Fruit fly (Drosophila melanogaster): ENCODE results near the gene Nsun2.

Gene Nsun2

DNA sequence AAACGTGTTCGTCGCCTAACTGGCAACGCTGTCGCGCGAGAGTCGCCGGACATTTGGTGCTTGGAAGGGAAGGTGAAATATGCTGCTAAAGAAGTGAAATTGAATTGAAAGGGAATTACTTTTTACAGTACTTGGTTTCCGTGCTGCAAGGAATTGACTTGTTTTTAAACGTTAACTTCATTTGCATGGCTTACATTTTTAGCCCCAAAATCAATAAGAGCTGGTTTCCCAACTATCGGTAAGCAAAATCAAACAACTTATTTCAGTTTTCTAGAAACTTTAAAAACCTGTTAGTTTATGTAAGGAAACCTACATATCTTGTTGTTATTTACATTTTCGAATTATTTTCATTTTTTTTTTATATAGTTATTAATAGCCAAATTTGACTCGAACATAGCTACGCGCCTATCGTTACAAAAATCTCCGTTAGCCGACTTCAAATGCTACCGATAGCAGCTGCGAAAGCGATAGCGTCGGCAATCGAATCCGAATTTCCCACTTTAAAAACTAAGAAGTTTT is at the start of gene Nsun2, which contains the start of gene dgt4:
TSS of gene Nsun2 (minus strand) at position 37 of the 519 bp plus-strand sequence.
TSS of gene dgt4 (plus strand) at position 4 of the 519 bp plus-strand sequence.
- TF ChIP-seq CG4318 (GFP tag; optimal IDR thresholded peaks at IDR 0.05) = no peak
- TF ChIP-seq CG16779 (tag; optimal IDR thresholded peaks at IDR 0.05) = no peak
- TF ChIP-seq CG6276 (GFP tag; optimal IDR thresholded peaks at IDR 0.05) = no peak
- peak; percentile 80 for TF ChIP-seq Eip78C (GFP tag)
- peak; percentile 7 for TF ChIP-seq fkh (GFP tag; optimal IDR thresholded peaks at IDR 0.05)
- peak; percentile 16 for TF ChIP-seq svp (GFP tag)
- TF ChIP-seq Eip75B (GFP tag; optimal IDR thresholded peaks at IDR 0.05) = peak; percentile 31
- TF ChIP-seq Smox (GFP tag; optimal IDR thresholded peaks at IDR 0.05) = no peak
- peak; percentile 4 for TF ChIP-seq CG11902 (GFP tag; optimal IDR thresholded peaks at IDR 0.05)
- TF ChIP-seq CG8119 (GFP tag; IDR thresholded peaks at IDR 0.05) = no peak
- TF ChIP-seq cyc (GFP tag; optimal IDR thresholded peaks at IDR 0.05) = peak; percentile 29
- TF ChIP-seq Hr4 (GFP tag; optimal IDR thresholded peaks at IDR 0.05) = no peak
- TF ChIP-seq spab (GFP tag; optimal IDR thresholded peaks at IDR 0.05) = no peak
- no peak for TF ChIP-seq Eip93F (GFP tag; optimal IDR thresholded peaks at IDR 0.05)
- TF ChIP-seq Met (GFP tag; optimal IDR thresholded peaks at IDR 0.05) = peak; percentile 45
- TF ChIP-seq CG6792 (GFP tag; optimal IDR thresholded peaks at IDR 0.05) = no peak
- no peak for TF ChIP-seq fd85E (GFP tag; optimal IDR thresholded peaks at IDR 0.05)
- no peak for TF ChIP-seq CG11762 (GFP tag; optimal IDR thresholded peaks at IDR 0.05; ENCODE audit: insufficient read depth)
- no peak for TF ChIP-seq dsx (GFP tag; optimal IDR thresholded peaks at IDR 0.05; ENCODE audit: poor library complexity, severe bottlenecking)
- TF ChIP-seq Lpt (GFP tag; optimal IDR thresholded peaks at IDR 0.05) = no peak
- no peak for TF ChIP-seq Gug (GFP tag; IDR thresholded peaks at IDR 0.05)
- TF ChIP-seq CG10669 (GFP tag; optimal IDR thresholded peaks at IDR 0.05) = no peak
- no peak for TF ChIP-seq CG34406 (GFP tag; optimal IDR thresholded peaks at IDR 0.05)
- TF ChIP-seq vri (GFP tag; optimal IDR thresholded peaks at IDR 0.05) = no peak
- TF ChIP-seq Hr38 (GFP tag; optimal IDR thresholded peaks at IDR 0.05) = no peak
- no peak for TF ChIP-seq Sox15 (GFP tag; optimal IDR thresholded peaks at IDR 0.05)
- peak; percentile 35 for TF ChIP-seq Ets21C (GFP tag; optimal IDR thresholded peaks at IDR 0.05)
- TF ChIP-seq esn (GFP tag; optimal IDR thresholded peaks at IDR 0.05) = peak; percentile 45
- TF ChIP-seq Blimp-1 (GFP tag; optimal IDR thresholded peaks at IDR 0.05) = no peak
- TF ChIP-seq CG3919 (GFP tag; optimal IDR thresholded peaks at IDR 0.05) = peak; percentile 15
- peak; percentile 45 for TF ChIP-seq lz (GFP tag; optimal IDR thresholded peaks at IDR 0.05)
- TF ChIP-seq ss (GFP tag; optimal IDR thresholded peaks at IDR 0.05) = no peak
- no peak for TF ChIP-seq CG6854 (GFP tag; optimal IDR thresholded peaks at IDR 0.05)
- TF ChIP-seq CG10631 (GFP tag; optimal IDR thresholded peaks at IDR 0.05) = peak; percentile 36
- TF ChIP-seq Ets96B (tag; optimal IDR thresholded peaks at IDR 0.05) = no peak
- no peak for TF ChIP-seq CG1621 (tag; optimal IDR thresholded peaks at IDR 0.05)
- no peak for TF ChIP-seq net (GFP tag; optimal IDR thresholded peaks at IDR 0.05)
- peak; percentile 40 for TF ChIP-seq pdm3 (GFP tag; optimal IDR thresholded peaks at IDR 0.05)
- TF ChIP-seq fd59A (GFP tag; optimal IDR thresholded peaks at IDR 0.05) = no peak
- TF ChIP-seq CG3032 (tag; optimal IDR thresholded peaks at IDR 0.05) = no peak
- no peak for TF ChIP-seq CG9139 (GFP tag; optimal IDR thresholded peaks at IDR 0.05)
- peak; percentile 55 for TF ChIP-seq Hr39 (GFP tag; optimal IDR thresholded peaks at IDR 0.05)
- TF ChIP-seq achi (GFP tag; optimal IDR thresholded peaks at IDR 0.05) = peak; percentile 32
- TF ChIP-seq CG11294 (GFP tag; IDR thresholded peaks at IDR 0.05) = no peak
- peak; percentile 12 for TF ChIP-seq CG8632 (GFP tag; optimal IDR thresholded peaks at IDR 0.05)
- TF ChIP-seq CG15336 (GFP tag; IDR thresholded peaks at IDR 0.05) = no peak
- TF ChIP-seq topi (GFP tag; optimal IDR thresholded peaks at IDR 0.05) = peak; percentile 27
- no peak for TF ChIP-seq CG6808 (GFP tag; optimal IDR thresholded peaks at IDR 0.05)
- no peak for TF ChIP-seq CG7368 (GFP tag; optimal IDR thresholded peaks at IDR 0.05)
- peak; percentile 10 for TF ChIP-seq Sox14 (GFP tag; optimal IDR thresholded peaks at IDR 0.05)
- TF ChIP-seq eg (GFP tag; IDR thresholded peaks at IDR 0.05) = no peak
- TF ChIP-seq salr (GFP tag; optimal IDR thresholded peaks at IDR 0.05) = no peak
